Worm (Caenorhabditis elegans) whole organism, L3 larva: ENCODE data around the gene tpa-1.

Experiments used
- ceh-82 ChIP-seq: fragments of 150-350 bp; optimal IDR thresholded peaks from 2 replicates; lab custom pipeline; 2014; ENCODE audit warnings: missing biosample characterization, missing genetic modification characterization
- daf-12 ChIP-seq: fragments of 150-350 bp; optimal IDR thresholded peaks from 2 replicates; lab custom pipeline; 2014; ENCODE audit warnings: missing biosample characterization, missing genetic modification reagents, missing genetic modification characterization
- elt-3 ChIP-seq, 3 experiments: fragments of 150-350 bp in 1 of 3; sonication (generic microtip) in 2 of 3; optimal IDR thresholded peaks; 2 replicates in 2 of 3; 4 replicates in 1 of 3; lab custom pipeline; 2014 to 2017; ENCODE audit warnings: missing biosample characterization in 3 of 3, missing genetic modification characterization in 3 of 3
- eor-1 ChIP-seq, 2 experiments: fragments of 150-350 bp; optimal IDR thresholded peaks; 2 replicates each; lab custom pipeline; 2014 to 2018; ENCODE audit warnings: missing biosample characterization in 2 of 2, missing genetic modification characterization in 2 of 2
- fos-1 ChIP-seq: fragments of 150-350 bp; optimal IDR thresholded peaks from 2 replicates; lab custom pipeline; 2014; ENCODE audit warnings: missing biosample characterization, missing genetic modification characterization
- jun-1 ChIP-seq: fragments of 150-350 bp; optimal IDR thresholded peaks from 2 replicates; lab custom pipeline; 2014; ENCODE audit warnings: missing biosample characterization, missing genetic modification reagents, missing genetic modification characterization
- nhr-25 ChIP-seq: sonication (generic microtip); optimal IDR thresholded peaks from 2 replicates; lab custom pipeline; 2017; ENCODE audit warnings: missing biosample characterization, missing genetic modification characterization
- pha-4 ChIP-seq: fragments of 150-350 bp; optimal IDR thresholded peaks from 2 replicates; lab custom pipeline; 2014; ENCODE audit warnings: missing biosample characterization, missing genetic modification reagents, missing genetic modification characterization
- pqm-1 ChIP-seq: fragments of 150-350 bp; optimal IDR thresholded peaks from 2 replicates; lab custom pipeline; 2017; ENCODE audit warnings: missing biosample characterization, missing genetic modification characterization, inconsistent platforms
- skn-1 ChIP-seq: fragments of 150-350 bp; optimal IDR thresholded peaks from 2 replicates; lab custom pipeline; 2014; ENCODE audit warnings: missing biosample characterization, missing genetic modification characterization
- tbx-2 ChIP-seq: sonication (generic microtip); optimal IDR thresholded peaks from 2 replicates; lab custom pipeline; 2016; ENCODE audit warnings: mild to moderate bottlenecking, missing genetic modification characterization, missing compliant biosample characterization
- unc-62 ChIP-seq: fragments of 150-350 bp; sonication (generic microtip); optimal IDR thresholded peaks from 4 replicates; lab custom pipeline; 2014; ENCODE audit warnings: missing biosample characterization, missing genetic modification reagents, missing genetic modification characterization
- zag-1 ChIP-seq: fragments of 150-350 bp; optimal IDR thresholded peaks from 2 replicates; lab custom pipeline; 2014; ENCODE audit warnings: missing biosample characterization, missing genetic modification characterization
- ztf-4 ChIP-seq: fragments of 150-350 bp; optimal IDR thresholded peaks from 2 replicates; lab custom pipeline; 2014; ENCODE audit warnings: missing biosample characterization, missing genetic modification characterization

DNA sequence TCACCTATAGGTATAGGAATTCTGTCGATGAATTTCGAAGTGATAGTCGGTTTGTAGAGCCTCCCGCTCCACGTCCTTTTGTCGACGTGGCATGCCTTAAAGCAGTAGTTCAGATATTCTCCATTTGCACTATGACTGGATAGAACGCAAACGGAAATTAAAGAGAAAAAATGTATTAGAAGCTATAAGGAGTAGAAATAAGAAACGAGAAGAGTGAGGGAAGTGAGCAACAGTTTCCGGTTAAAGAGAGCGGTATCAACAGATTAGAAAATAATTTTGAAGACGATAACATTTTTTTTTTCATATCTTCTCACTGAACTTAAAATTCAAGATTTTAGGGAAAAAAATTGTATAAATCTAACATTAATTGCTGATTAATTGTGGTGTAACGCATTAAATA is 38.2 kb upstream of the tpa-1 start, which contains the start of gene T05C7.4:
- TF ChIP-seq skn-1 (tag; lab: Kevin White, UChicago) (no peak), pha-4 (tag; lab: Kevin White, UChicago) (no peak), daf-12 (tag; lab: Kevin White, UChicago) (no peak), ztf-4 (tag; lab: Kevin White, UChicago) (no peak), ceh-82 (tag; lab: Kevin White, UChicago) (no peak), unc-62 (GFP tag; lab: Kevin White, UChicago) (no peak), zag-1 (tag; lab: Kevin White, UChicago) (no peak), elt-3 (tag; optimal IDR thresholded peaks at IDR 0.05; lab: Kevin White, UChicago) (no peak), fos-1 (tag; lab: Kevin White, UChicago) (no peak), nhr-25 (tag; lab: Kevin White, UChicago) (no peak), jun-1 (no peak), eor-1 (tag; optimal IDR thresholded peaks at IDR 0.05; lab: Kevin White, UChicago) (no peak), tbx-2 (tag; lab: Kevin White, UChicago) (no peak), pqm-1 (tag; lab: Kevin White, UChicago) (no peak)
